Worm (Caenorhabditis elegans) whole organism, L4 larva: Measurements from ENCODE around the gene C04E12.4.
A peak's percentile ranks its signal among the peaks of the same experiment; 100 is the strongest.

Source experiments
- dmd-9 ChIP-seq: fragments of 200-800 bp; sonication (Bioruptor generic); IDR thresholded peaks from 2 replicates; pipeline ENCODE4 v1.3.6; 2022; ENCODE audit warnings: missing genetic modification reagents, missing genetic modification characterization, missing compliant biosample characterization
- unc-62 ChIP-seq, 3 experiments: fragments of 150-350 bp in 1 of 3; sonication (generic microtip); optimal IDR thresholded peaks in 2 of 3; peaks in 1 of 3; 1 replicate in 1 of 3; 2 replicates in 2 of 3; lab custom pipeline; 2014 to 2017; ENCODE audit warnings: missing biosample characterization in 3 of 3, missing genetic modification characterization in 3 of 3, missing genetic modification reagents in 3 of 3, missing genotype in 1 of 3

C04E12.4 gene

DNA sequence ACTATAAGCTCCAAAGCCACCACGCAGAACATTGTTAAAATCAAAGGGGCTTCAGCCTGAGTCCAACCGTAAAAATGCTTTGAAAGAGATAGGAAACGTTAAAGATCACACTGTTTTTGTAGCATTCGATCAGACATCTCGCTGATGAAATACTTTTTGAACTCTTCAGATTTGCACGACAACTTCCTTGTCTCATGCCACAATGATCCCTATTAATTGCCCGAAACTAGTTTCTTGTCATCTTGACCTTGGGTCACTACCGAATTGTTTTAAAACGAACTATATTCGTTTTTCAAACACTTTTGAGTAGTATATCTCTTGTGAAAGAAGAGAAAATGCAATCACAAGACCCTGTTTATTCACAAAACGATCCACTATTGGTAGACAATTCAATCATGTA, 55.4 kb downstream of the C04E12.4 start, which contains the start of gene T20D4.3:
Gene T20D4.3 (plus strand): TSS at position 301 of the 400 bp plus-strand sequence.
- TF ChIP-seq dmd-9 (GFP tag; lab: Robert Waterston, UW) = no peak
- TF ChIP-seq unc-62 (GFP tag; optimal IDR thresholded peaks at IDR 0.05 in 1 of 2; lab: Kevin White, UChicago) = peak in 1 of 2 experiments; percentile 61
- TF ChIP-seq unc-62 (tag; optimal IDR thresholded peaks at IDR 0.05; lab: Kevin White, UChicago) = no peak
